Worm (Caenorhabditis elegans) whole organism, midembryonic: ENCODE results near the gene T23G5.3.

Experiments
- klf-2 ChIP-seq: fragments of 200-800 bp; sonication (Bioruptor generic); conservative IDR thresholded peaks from 2 replicates; pipeline ENCODE4 v1.3.6; 2022; ENCODE audit warnings: missing genetic modification reagents, missing genetic modification characterization, missing compliant biosample characterization
- ztf-29 ChIP-seq: fragments of 200-800 bp; sonication (Bioruptor generic); IDR thresholded peaks from 2 replicates; pipeline ENCODE4 v1.3.6; 2022; ENCODE audit warnings: missing genetic modification reagents, missing genetic modification characterization, missing compliant biosample characterization

- TF ChIP-seq ztf-29 (no peak), klf-2 (GFP tag; lab: Robert Waterston, UW) (no peak)
Observed at ce11 chrIII:9255801-9256200, 24.7 kb upstream of the T23G5.3 start.
